Worm (Caenorhabditis elegans): ENCODE results near the gene H14E04.2.

DNA sequence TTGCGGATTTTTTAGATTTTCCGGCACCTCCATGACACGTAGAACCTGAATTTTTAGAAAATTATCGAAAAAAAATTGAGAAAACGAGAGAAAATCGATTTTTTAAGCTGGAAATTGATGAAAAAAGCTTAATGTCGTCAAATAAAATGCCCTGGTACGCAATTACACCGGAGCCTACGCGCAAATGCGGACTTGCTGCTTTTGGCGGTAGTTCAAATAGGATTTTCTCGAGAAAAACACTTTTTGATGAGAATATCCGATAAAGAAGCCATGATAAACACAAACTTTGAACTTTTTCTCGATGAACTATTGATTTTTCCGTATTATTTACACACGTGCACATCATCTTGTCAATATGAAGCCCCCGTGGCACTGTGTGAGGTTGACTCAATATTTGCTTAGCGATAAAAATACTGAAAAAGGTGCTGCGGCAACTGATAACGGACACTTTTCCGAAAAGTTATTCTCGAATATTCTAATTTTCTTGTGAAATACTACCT, 42.2 kb downstream of the H14E04.2 start, which contains the start of the genes W04B5.5 and W04B5.3:
- TF ChIP-seq ZK546.5 (tag; optimal IDR thresholded peaks at IDR 0.05) (no peak), egl-27 (tag; optimal IDR thresholded peaks at IDR 0.05) (no peak)
